Worm (Caenorhabditis elegans): ENCODE data around the gene hrg-7.

ce11 chrV:12784861-12785260 lies 43.0 kb downstream of the hrg-7 start, which contains the start of gene sre-20:
- no peak for TF ChIP-seq dmd-9 (GFP tag; IDR thresholded peaks at IDR 0.05)
- TF ChIP-seq lin-13 (GFP tag; optimal IDR thresholded peaks at IDR 0.05) = no peak
- TF ChIP-seq nhr-77 (tag; optimal IDR thresholded peaks at IDR 0.05) = no peak
- TF ChIP-seq tra-1 (GFP tag; IDR thresholded peaks at IDR 0.05) = no peak
- no peak for TF ChIP-seq daf-12 (tag; optimal IDR thresholded peaks at IDR 0.05)

Data from whole organism, L4 larva.